Worm (Caenorhabditis elegans): ENCODE data around the gene K12B6.9.

- TF ChIP-seq ref-1 (GFP tag; conservative IDR thresholded peaks at IDR 0.05) (no peak), T22C8.4 (GFP tag; IDR thresholded peaks at IDR 0.05) (no peak), med-1 (GFP tag; optimal IDR thresholded peaks at IDR 0.05; ENCODE audit: insufficient read depth) (no peak), ztf-29 (GFP tag; IDR thresholded peaks at IDR 0.05) (no peak), klf-2 (GFP tag; conservative IDR thresholded peaks at IDR 0.05) (no peak)
These were observed 24.2 kb upstream of the K12B6.9 start, which contains the start of gene cest-24 for ce11 chrV:6316632-6317031.
